Worm (Caenorhabditis elegans): Measurements from ENCODE around the gene T24C2.5.

DNA sequence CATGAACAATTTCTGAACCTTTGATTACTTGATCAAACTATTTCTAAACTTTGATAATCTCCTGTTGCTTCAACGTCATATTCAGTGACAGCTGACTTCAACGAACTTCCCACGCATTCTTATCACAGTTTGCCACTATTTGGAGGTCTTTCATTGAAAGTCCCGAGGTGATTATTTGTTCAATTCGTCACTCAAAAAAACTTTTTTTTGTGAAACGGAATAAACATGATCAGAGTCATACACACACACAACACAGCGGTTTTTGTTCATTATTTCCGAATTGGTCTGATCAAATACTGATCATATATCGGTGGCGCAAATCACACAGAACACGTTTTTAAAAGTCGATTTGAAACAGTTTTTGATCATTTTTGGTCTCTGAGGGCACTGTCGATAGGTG is 22.2 kb downstream of the T24C2.5 start:
- TF ChIP-seq ceh-82 (tag; optimal IDR thresholded peaks at IDR 0.05) = no peak
- TF ChIP-seq skn-1 (tag; optimal IDR thresholded peaks at IDR 0.05) = no peak
- no peak for TF ChIP-seq nhr-11 (tag; optimal IDR thresholded peaks at IDR 0.05)
- TF ChIP-seq ztf-11 (tag; optimal IDR thresholded peaks at IDR 0.05) = no peak
- no peak for TF ChIP-seq ceh-16 (tag; optimal IDR thresholded peaks at IDR 0.05)
- TF ChIP-seq nhr-77 (tag; optimal IDR thresholded peaks at IDR 0.05) = no peak
- TF ChIP-seq sma-3 (GFP tag; optimal IDR thresholded peaks at IDR 0.05) = no peak
- TF ChIP-seq lin-39 (tag; optimal IDR thresholded peaks at IDR 0.05) = no peak
- no peak for TF ChIP-seq unc-62 (GFP tag; optimal IDR thresholded peaks at IDR 0.05)
- TF ChIP-seq nhr-23 (tag; optimal IDR thresholded peaks at IDR 0.05) = no peak
- TF ChIP-seq elt-3 (tag; optimal IDR thresholded peaks at IDR 0.05) = no peak
- TF ChIP-seq nhr-21 (tag; optimal IDR thresholded peaks at IDR 0.05) = no peak

Data from whole organism, L2 larva.